Worm (Caenorhabditis elegans): ENCODE measurements around the gene ckb-3.

DNA sequence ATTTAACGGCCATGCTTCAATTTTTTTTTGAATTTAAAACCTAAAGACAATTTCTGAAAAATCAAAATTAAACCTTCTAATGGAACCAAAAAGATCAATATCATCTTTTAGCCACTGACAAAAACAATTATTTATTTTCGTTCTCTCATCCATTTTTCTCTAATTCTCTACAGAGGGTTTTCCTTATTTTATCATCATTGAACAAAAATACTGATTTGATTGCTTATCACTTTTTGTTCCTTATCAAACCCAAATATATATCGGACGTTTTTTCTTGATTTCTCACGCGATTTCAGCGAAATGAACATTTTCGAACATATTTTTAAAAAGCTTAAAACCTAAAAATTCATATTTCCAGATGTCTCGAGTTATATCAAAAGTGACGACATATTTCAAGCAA lies 42.4 kb downstream of the ckb-3 start, which contains the start of gene mpc-1:
- TF ChIP-seq flt-1 (GFP tag; IDR thresholded peaks at IDR 0.05) (no peak), med-1 (GFP tag; optimal IDR thresholded peaks at IDR 0.05; ENCODE audit: insufficient read depth) (no peak), T22C8.4 (GFP tag; IDR thresholded peaks at IDR 0.05) (no peak), tab-1 (GFP tag; IDR thresholded peaks at IDR 0.05) (no peak), ref-1 (GFP tag; conservative IDR thresholded peaks at IDR 0.05) (no peak), ztf-29 (GFP tag; IDR thresholded peaks at IDR 0.05) (no peak)
